Fruit fly (Drosophila melanogaster) whole organism, embryonic: ENCODE measurements around the gene CG11155.

Experiments used
- Ada2b ChIP-seq: fragments of 200-800 bp; sonication (Bioruptor generic); IDR thresholded peaks from 2 replicates; pipeline ENCODE4 v1.3.6; 2022; ENCODE audit warnings: missing biosample characterization, missing genetic modification characterization
- Blimp-1 ChIP-seq: fragments of 200-800 bp; sonication (Bioruptor generic); optimal IDR thresholded peaks from 3 replicates; lab custom pipeline; 2018; ENCODE audit warnings: missing biosample characterization, missing genetic modification characterization, mild to moderate bottlenecking, moderate library complexity, missing genetic modification reagents
- CG1024 ChIP-seq: fragments of 200-800 bp; sonication (Bioruptor generic); IDR thresholded peaks from 2 replicates; pipeline ENCODE4 v1.3.6; 2022; ENCODE audit warnings: missing biosample characterization, missing genetic modification characterization
- CG11695 ChIP-seq: fragments of 200-800 bp; sonication (Bioruptor generic); IDR thresholded peaks from 3 replicates; pipeline ENCODE4 v1.3.6; 2022; ENCODE audit warnings: missing biosample characterization, missing genetic modification characterization
- CG11723 ChIP-seq: fragments of 200-800 bp; sonication (Bioruptor generic); optimal IDR thresholded peaks from 2 replicates; lab custom pipeline; 2017; ENCODE audit warnings: missing biosample characterization, mild to moderate bottlenecking, missing genetic modification characterization
- CG13424 ChIP-seq: fragments of 200-800 bp; sonication (Bioruptor generic); optimal IDR thresholded peaks from 2 replicates; lab custom pipeline; 2019; ENCODE audit warnings: missing biosample characterization, mild to moderate bottlenecking, missing genetic modification characterization, moderate library complexity
- CG13894 ChIP-seq: fragments of 200-800 bp; sonication (Bioruptor generic); optimal IDR thresholded peaks from 3 replicates; lab custom pipeline; 2018; ENCODE audit warnings: missing biosample characterization, mild to moderate bottlenecking, missing genetic modification characterization, moderate library complexity
- CG14710 ChIP-seq: fragments of 200-800 bp; sonication (Bioruptor generic); optimal IDR thresholded peaks from 3 replicates; lab custom pipeline; 2019; ENCODE audit warnings: missing biosample characterization, mild to moderate bottlenecking, missing genetic modification characterization, moderate library complexity
- CG14860 ChIP-seq: fragments of 200-800 bp; sonication (Bioruptor generic); IDR thresholded peaks from 3 replicates; pipeline ENCODE4 v1.3.6; 2022; ENCODE audit warnings: missing biosample characterization, missing genetic modification characterization; ENCODE audit not compliant: partially characterized antibody
- CG1603 ChIP-seq: fragments of 200-800 bp; sonication (Bioruptor generic); optimal IDR thresholded peaks from 2 replicates; lab custom pipeline; 2019; ENCODE audit warnings: missing biosample characterization, mild to moderate bottlenecking, missing genetic modification characterization, moderate library complexity
- CG17361 ChIP-seq: fragments of 200-800 bp; sonication (Bioruptor generic); IDR thresholded peaks from 3 replicates; pipeline ENCODE4 v1.3.6; 2022; ENCODE audit warnings: missing biosample characterization, missing genetic modification characterization
- CG17802 ChIP-seq: fragments of 200-800 bp; sonication (Bioruptor generic); optimal IDR thresholded peaks from 2 replicates; lab custom pipeline; 2018; ENCODE audit warnings: missing biosample characterization, mild to moderate bottlenecking, missing genetic modification characterization, moderate library complexity
- CG30020 ChIP-seq: fragments of 200-800 bp; optimal IDR thresholded peaks from 2 replicates; lab custom pipeline; 2019; ENCODE audit warnings: missing biosample characterization, mild to moderate bottlenecking, missing genetic modification characterization, moderate library complexity
- CG3163 ChIP-seq: fragments of 200-800 bp; sonication (Bioruptor generic); optimal IDR thresholded peaks from 3 replicates; lab custom pipeline; 2016; ENCODE audit warnings: missing biosample characterization, missing genetic modification characterization
- CG32767 ChIP-seq: fragments of 200-800 bp; sonication (Bioruptor generic); IDR thresholded peaks from 2 replicates; pipeline ENCODE4 v1.3.6; 2022; ENCODE audit warnings: missing biosample characterization, missing genetic modification characterization
- CG4617 ChIP-seq: fragments of 200-800 bp; sonication (Bioruptor generic); optimal IDR thresholded peaks from 3 replicates; lab custom pipeline; 2016; ENCODE audit warnings: missing biosample characterization, missing genetic modification characterization, borderline replicate concordance
- CG7357 ChIP-seq: fragments of 200-800 bp; sonication (Bioruptor generic); IDR thresholded peaks from 3 replicates; pipeline ENCODE4 v1.3.6; 2022; ENCODE audit warnings: missing biosample characterization, missing genetic modification characterization
- Eip74EF ChIP-seq, 2 experiments: fragments of 200-800 bp in 1 of 2; fragments of >200 bp in 1 of 2; sonication (Bioruptor generic) in 1 of 2; optimal IDR thresholded peaks; 2 replicates each; lab custom pipeline; 2017 to 2019; ENCODE audit warnings: missing biosample characterization in 2 of 2, missing genetic modification characterization in 2 of 2, mild to moderate bottlenecking in 1 of 2, moderate library complexity in 1 of 2
- Lhr ChIP-seq: fragments of 200-800 bp; sonication (Bioruptor generic); optimal IDR thresholded peaks from 3 replicates; lab custom pipeline; 2017; ENCODE audit warnings: mild to moderate bottlenecking, missing biosample characterization, missing genetic modification reagents, missing genetic modification characterization
- MESR4 ChIP-seq: fragments of 200-800 bp; sonication (Bioruptor generic); optimal IDR thresholded peaks from 2 replicates; lab custom pipeline; 2018; ENCODE audit warnings: missing biosample characterization, mild to moderate bottlenecking, missing genetic modification characterization, moderate library complexity
- Med ChIP-seq: fragments of 200-800 bp; sonication (Bioruptor generic); peaks from one replicate; lab custom pipeline; 2016; ENCODE audit warnings: missing biosample characterization, missing genetic modification characterization, mild to moderate bottlenecking, inconsistent platforms, moderate library complexity
- Sry-δ ChIP-seq: fragments of 200-800 bp; sonication (Bioruptor generic); optimal IDR thresholded peaks from 2 replicates; lab custom pipeline; 2016; ENCODE audit warnings: missing biosample characterization, missing genetic modification characterization
- YL-1 ChIP-seq: fragments of 200-800 bp; sonication (Bioruptor generic); optimal IDR thresholded peaks from 3 replicates; lab custom pipeline; 2017; ENCODE audit warnings: missing biosample characterization, mild to moderate bottlenecking, missing genetic modification characterization
- bigmax ChIP-seq: fragments of 200-800 bp; sonication (Bioruptor generic); optimal IDR thresholded peaks from 2 replicates; lab custom pipeline; 2018; ENCODE audit warnings: missing biosample characterization, mild to moderate bottlenecking, missing genetic modification characterization
- crol ChIP-seq: fragments of 200-800 bp; sonication (Bioruptor generic); IDR thresholded peaks from 2 replicates; pipeline ENCODE4 v1.3.6; 2022; ENCODE audit warnings: missing biosample characterization, missing genetic modification characterization
- dm ChIP-seq: fragments of 200-800 bp; sonication (Bioruptor generic); optimal IDR thresholded peaks from 3 replicates; lab custom pipeline; 2016; ENCODE audit warnings: missing biosample characterization, missing genetic modification characterization
- gem ChIP-seq: fragments of 200-800 bp; sonication (Bioruptor generic); optimal IDR thresholded peaks from 2 replicates; lab custom pipeline; 2019; ENCODE audit warnings: missing biosample characterization, mild to moderate bottlenecking, missing genetic modification characterization, moderate library complexity
- gfzf ChIP-seq: fragments of 200-800 bp; sonication (Bioruptor generic); optimal IDR thresholded peaks from 2 replicates; lab custom pipeline; 2016; ENCODE audit warnings: missing biosample characterization, mild to moderate bottlenecking, missing genetic modification characterization, moderate library complexity
- gsb ChIP-seq: fragments of 200-800 bp; sonication (Bioruptor generic); IDR thresholded peaks from 2 replicates; pipeline ENCODE4 v1.3.6; 2022; ENCODE audit warnings: missing biosample characterization, missing genetic modification characterization
- hkb ChIP-seq, 2 experiments: fragments of 200-800 bp in 1 of 2; fragments of >200 bp in 1 of 2; sonication (Bioruptor generic) in 1 of 2; IDR thresholded peaks in 1 of 2; optimal IDR thresholded peaks in 1 of 2; 2 replicates each; pipeline versions ENCODE4 v1.3.6 to Lab custom; 2017 to 2022; ENCODE audit warnings: missing biosample characterization in 1 of 2, missing genetic modification characterization in 1 of 2
- lola ChIP-seq, 3 experiments: fragments of >200 bp in 2 of 3; fragments of 200-800 bp in 1 of 3; sonication (Bioruptor generic) in 1 of 3; optimal IDR thresholded peaks; 2 replicates each; lab custom pipeline; 2017 to 2019; ENCODE audit warnings: missing biosample characterization in 3 of 3, missing genetic modification characterization in 3 of 3, mild to moderate bottlenecking in 1 of 3, moderate library complexity in 1 of 3
- mam ChIP-seq: fragments of 200-800 bp; sonication (Bioruptor generic); optimal IDR thresholded peaks from 3 replicates; lab custom pipeline; 2016; ENCODE audit warnings: missing biosample characterization, missing genetic modification characterization
- nau ChIP-seq: fragments of 200-800 bp; sonication (Bioruptor generic); optimal IDR thresholded peaks from 3 replicates; lab custom pipeline; 2017; ENCODE audit warnings: missing biosample characterization, mild to moderate bottlenecking, missing genetic modification characterization, missing genetic modification reagents
- nerfin-1 ChIP-seq: fragments of 200-800 bp; sonication (Bioruptor generic); optimal IDR thresholded peaks from 3 replicates; lab custom pipeline; 2019; ENCODE audit warnings: missing biosample characterization, mild to moderate bottlenecking, missing genetic modification characterization, moderate library complexity
- pfk ChIP-seq: fragments of 200-800 bp; sonication (Bioruptor generic); optimal IDR thresholded peaks from 2 replicates; lab custom pipeline; 2018; ENCODE audit warnings: missing biosample characterization, mild to moderate bottlenecking, missing genetic modification characterization, moderate library complexity
- phol ChIP-seq: fragments of 200-800 bp; sonication (Bioruptor generic); optimal IDR thresholded peaks from 3 replicates; lab custom pipeline; 2018; ENCODE audit warnings: missing biosample characterization, mild to moderate bottlenecking, missing genetic modification characterization, moderate library complexity
- pros ChIP-seq: fragments of 200-800 bp; sonication (Bioruptor generic); optimal IDR thresholded peaks from 3 replicates; lab custom pipeline; 2019; ENCODE audit warnings: missing biosample characterization, mild to moderate bottlenecking, missing genetic modification characterization, moderate library complexity
- pzg ChIP-seq: fragments of 200-800 bp; sonication (Bioruptor generic); optimal IDR thresholded peaks from 3 replicates; lab custom pipeline; 2018; ENCODE audit warnings: missing biosample characterization, mild to moderate bottlenecking, missing genetic modification characterization, moderate library complexity
- salm ChIP-seq: fragments of 200-800 bp; sonication (Bioruptor generic); optimal IDR thresholded peaks from 2 replicates; lab custom pipeline; 2018; ENCODE audit warnings: missing biosample characterization, mild to moderate bottlenecking, missing genetic modification characterization
- ssp ChIP-seq: fragments of 200-800 bp; sonication (Bioruptor generic); IDR thresholded peaks from 2 replicates; pipeline ENCODE4 v1.3.6; 2022; ENCODE audit warnings: missing biosample characterization, missing genetic modification characterization
- tna ChIP-seq: fragments of 200-800 bp; sonication (Bioruptor generic); IDR thresholded peaks from 2 replicates; pipeline ENCODE4 v1.3.6; 2022; ENCODE audit warnings: missing biosample characterization, missing genetic modification characterization; ENCODE audit not compliant: partially characterized antibody
- trem ChIP-seq: fragments of 200-800 bp; optimal IDR thresholded peaks from 3 replicates; lab custom pipeline; 2019; ENCODE audit warnings: missing biosample characterization, mild to moderate bottlenecking, missing genetic modification characterization, moderate library complexity
- yki ChIP-seq: fragments of >200 bp; optimal IDR thresholded peaks from 3 replicates; lab custom pipeline; 2018

Gene CG11155

DNA sequence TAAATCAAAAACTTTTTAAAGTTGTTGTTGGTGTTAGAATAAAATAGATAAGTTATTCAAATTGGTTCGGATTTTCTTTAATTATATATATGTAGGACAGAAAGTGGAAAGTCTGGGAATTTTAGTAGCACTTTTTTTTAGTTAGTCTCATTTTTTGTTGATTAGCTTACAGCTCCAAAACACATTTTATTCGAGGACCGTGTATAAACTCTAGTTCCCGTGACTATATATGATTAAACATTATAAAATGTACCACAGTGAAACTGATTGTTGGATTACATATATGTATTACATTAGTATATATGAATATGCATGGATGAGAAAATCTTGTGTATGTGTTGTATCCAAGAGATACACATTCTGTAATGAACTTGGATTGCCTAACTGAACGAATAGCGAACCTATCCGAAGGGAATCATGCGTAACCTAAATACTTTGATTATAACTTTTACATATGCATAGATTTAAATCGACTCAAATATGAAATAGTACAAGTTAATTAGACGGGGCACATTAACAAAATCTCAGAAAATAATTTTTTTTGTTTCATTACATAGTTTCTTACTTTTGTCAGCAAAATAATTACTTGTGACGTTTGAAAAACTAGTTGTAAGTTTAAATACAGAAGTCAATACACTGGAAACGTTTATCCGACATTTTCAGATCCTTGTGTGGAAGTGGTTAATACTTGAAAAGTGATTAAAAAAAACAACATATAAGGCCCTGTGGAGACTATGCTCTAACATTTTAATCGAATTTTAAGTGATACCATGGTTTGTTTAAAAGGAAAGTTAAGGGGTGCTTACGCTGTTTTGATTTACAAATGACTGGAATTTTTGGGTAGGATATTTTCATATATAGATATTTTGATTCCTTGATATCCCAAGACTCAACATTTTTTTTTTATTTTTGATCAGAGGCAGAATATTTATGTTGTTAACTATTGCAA lies 3.5 kb upstream of the CG11155 start, which contains the start of gene Cals (continued):
- TF ChIP-seq CG32767 (GFP tag; lab: Robert Waterston, UW) = peak; percentile 93; the same call in 1 of the 2 replicates
- TF ChIP-seq mam (GFP tag; lab: Kevin White, UChicago) = no peak
- TF ChIP-seq CG4617 (GFP tag; lab: Kevin White, UChicago) = peak; percentile 54
- no peak for TF ChIP-seq Ada2b (GFP tag; lab: Robert Waterston, UW)
- TF ChIP-seq nerfin-1 (tag; lab: Kevin White, UChicago) = no peak
- no peak for TF ChIP-seq yki
- TF ChIP-seq CG1603 (tag; lab: Kevin White, UChicago) = peak; percentile 49
- no peak for TF ChIP-seq pros
- TF ChIP-seq phol (tag; lab: Kevin White, UChicago) = peak; percentile 10
- no peak for TF ChIP-seq Blimp-1 (GFP tag; lab: Kevin White, UChicago)
- TF ChIP-seq MESR4 (GFP tag; lab: Kevin White, UChicago) = peak; percentile 94

DNA sequence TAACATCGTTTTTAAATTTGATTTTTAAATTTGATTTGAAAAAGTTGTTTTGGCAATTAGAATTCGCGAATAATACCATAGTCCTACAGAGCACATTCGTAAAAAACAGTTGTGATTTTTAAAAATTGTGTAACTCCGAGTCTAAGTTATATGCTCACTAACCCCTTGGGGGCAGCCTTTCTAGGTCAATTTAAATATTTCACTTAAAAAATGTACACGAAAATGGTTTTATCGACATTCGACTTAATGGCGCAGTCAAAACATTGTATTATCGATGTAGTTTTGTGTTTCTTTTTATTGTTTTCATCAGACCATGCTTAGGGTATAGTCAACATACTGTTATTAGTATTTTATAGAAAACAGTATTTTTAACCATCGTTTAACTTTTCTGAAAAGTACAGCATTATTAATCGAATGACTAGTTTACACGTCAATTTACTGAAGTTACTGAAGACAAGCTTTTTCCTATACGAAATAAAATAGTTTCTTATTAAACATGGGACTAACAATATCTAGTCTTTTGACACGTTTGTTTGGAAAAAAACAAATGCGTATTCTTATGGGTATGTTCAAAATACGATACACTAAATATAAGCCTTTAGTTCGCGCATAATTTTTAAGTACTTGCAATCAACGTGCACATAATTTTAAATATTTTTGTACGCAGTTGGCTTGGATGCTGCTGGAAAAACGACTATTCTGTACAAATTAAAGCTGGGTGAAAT lies 2.5 kb upstream of the CG11155 start, which contains the start of gene Arf4:
TSS of gene Arf4 (plus strand) at position 399 of the 725 bp plus-strand sequence.
- TF ChIP-seq CG7357 (GFP tag; lab: Robert Waterston, UW) (peak; percentile 91), phol (tag; lab: Kevin White, UChicago) (peak; percentile 18), CG17802 (tag; lab: Kevin White, UChicago) (peak; percentile 97), dm (no peak), gfzf (GFP tag; lab: Kevin White, UChicago) (peak; percentile 71), YL-1 (GFP tag; lab: Kevin White, UChicago) (peak; percentile 45), Med (GFP tag; lab: Kevin White, UChicago) (peak; percentile 63), CG3163 (no peak), CG11695 (no peak), Lhr (peak; percentile 47), CG30020 (tag; lab: Kevin White, UChicago) (peak; percentile 98), pzg (GFP tag; lab: Kevin White, UChicago) (peak; percentile 44), ssp (peak; percentile 96), CG14860 (GFP tag; lab: Robert Waterston, UW) (no peak), lola (GFP tag; optimal IDR thresholded peaks at IDR 0.05; lab: Kevin White, UChicago) (peak in 1 of 3 experiments; percentile 80), Sry-δ (GFP tag; lab: Kevin White, UChicago) (peak; percentile 31), bigmax (no peak), salm (tag; lab: Kevin White, UChicago) (no peak), gem (peak; percentile 6), pfk (GFP tag; lab: Kevin White, UChicago) (peak; percentile 71), CG11723 (peak; percentile 71), nau (GFP tag; lab: Kevin White, UChicago) (no peak), CG13424 (tag; lab: Kevin White, UChicago) (peak; percentile 1), hkb (optimal IDR thresholded peaks at IDR 0.05; lab: Kevin White, UChicago) (no peak), hkb (GFP tag; IDR thresholded peaks at IDR 0.05; lab: Robert Waterston, UW) (no peak), crol (GFP tag; lab: Robert Waterston, UW) (no peak), CG13894 (no peak), CG14710 (tag; lab: Kevin White, UChicago) (peak; percentile 11), gsb (GFP tag; lab: Robert Waterston, UW) (no peak), Eip74EF (GFP tag; optimal IDR thresholded peaks at IDR 0.05; lab: Kevin White, UChicago) (peak in 1 of 2 experiments; percentile 64), CG4617 (GFP tag; lab: Kevin White, UChicago) (peak; percentile 56), tna (GFP tag; lab: Robert Waterston, UW) (no peak), CG17361 (0 out of 3 replicates have a peak, but pooled peaks have one; percentile 21), CG1024 (GFP tag; lab: Robert Waterston, UW) (peak; percentile 94), trem (tag; lab: Kevin White, UChicago) (peak; percentile 30)
